Fruit fly (Drosophila melanogaster): ENCODE results near the gene Mhcl.

The Mhcl gene

DNA sequence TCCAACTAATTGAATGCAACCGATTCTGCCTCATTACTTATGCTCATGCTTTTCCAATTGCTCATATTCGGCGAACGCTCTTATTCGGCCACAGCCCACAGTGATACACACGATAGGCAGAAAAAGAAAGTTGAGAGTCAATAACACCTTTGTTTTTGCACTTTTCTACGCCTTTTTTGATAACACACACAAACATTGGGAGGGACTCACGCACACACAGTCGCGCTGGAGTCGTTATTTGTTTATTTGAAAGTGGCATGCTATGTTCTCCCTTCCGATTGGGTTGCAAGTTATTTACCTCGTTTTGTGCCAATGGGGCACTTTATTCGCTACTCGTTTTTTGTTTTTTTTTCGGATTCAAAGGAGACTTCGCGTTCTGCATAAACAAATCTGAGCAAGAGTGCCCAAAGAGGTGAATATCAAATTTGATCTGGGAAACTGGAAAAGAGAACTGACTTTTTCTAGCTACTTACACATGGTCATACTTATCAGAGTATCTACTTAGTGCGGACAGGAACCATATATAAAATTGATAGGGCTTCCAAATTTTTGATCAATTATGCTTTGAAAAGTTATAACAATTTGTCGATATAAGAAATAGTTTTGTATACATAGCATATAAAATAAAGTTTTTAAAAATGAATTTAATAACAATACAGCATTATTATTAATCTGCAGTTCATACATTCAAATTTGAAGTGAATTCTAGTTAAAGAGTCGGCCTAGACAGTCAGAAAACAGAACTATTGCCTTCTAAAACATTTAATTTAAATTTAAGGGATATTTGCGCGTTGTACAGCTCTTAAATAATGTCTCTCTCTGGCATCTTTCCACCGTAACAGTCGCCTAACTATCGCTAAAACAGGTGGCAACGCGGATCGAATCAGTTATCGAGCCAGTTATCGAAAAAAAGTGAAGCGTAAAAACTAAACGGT, at the start of gene Mhcl, which contains the start of gene Akt (continued):
- TF ChIP-seq nmo (GFP tag; optimal IDR thresholded peaks at IDR 0.05) (peak; percentile 55), CG2120 (GFP tag; optimal IDR thresholded peaks at IDR 0.05) (peak; percentile 41), Bteb2 (GFP tag; optimal IDR thresholded peaks at IDR 0.05) (no peak), slbo (GFP tag; IDR thresholded peaks at IDR 0.05) (peak; percentile 56), CG17361 (GFP tag; IDR thresholded peaks at IDR 0.05) (peak; percentile 46; the same call in 2 of the 3 replicates), Abd-B (GFP tag; optimal IDR thresholded peaks at IDR 0.05) (peak; percentile 47), pita (GFP tag; optimal IDR thresholded peaks at IDR 0.05) (peak; percentile 62), CG15514 (GFP tag; optimal IDR thresholded peaks at IDR 0.05) (peak; percentile 98), CG4424 (GFP tag; optimal IDR thresholded peaks at IDR 0.05) (peak; percentile 38), ewg (GFP tag; optimal IDR thresholded peaks at IDR 0.05) (no peak), CG31388 (GFP tag; optimal IDR thresholded peaks at IDR 0.05) (no peak), Lhr (GFP tag; optimal IDR thresholded peaks at IDR 0.05) (peak; percentile 65), insv (GFP tag; optimal IDR thresholded peaks at IDR 0.05) (peak in 1 of 2 experiments; percentile 55), zfh2 (GFP tag; optimal IDR thresholded peaks at IDR 0.05) (peak; percentile 28), CG15696 (tag; optimal IDR thresholded peaks at IDR 0.05) (peak; percentile 29), Six4 (GFP tag; optimal IDR thresholded peaks at IDR 0.05) (peak; percentile 32), CG3281 (GFP tag; optimal IDR thresholded peaks at IDR 0.05) (peak; percentile 1), gce (GFP tag; IDR thresholded peaks at IDR 0.05) (no peak), croc (GFP tag; conservative IDR thresholded peaks at IDR 0.05) (no peak), CG11560 (tag; IDR thresholded peaks at IDR 0.05) (no peak), CG8281 (tag; optimal IDR thresholded peaks at IDR 0.05) (no peak), CG11093 (GFP tag; IDR thresholded peaks at IDR 0.05) (0 out of 3 replicates have a peak, but pooled peaks have one; percentile 40), Ets97D (GFP tag; optimal IDR thresholded peaks at IDR 0.05) (peak; percentile 34), Dp (GFP tag; optimal IDR thresholded peaks at IDR 0.05) (peak; percentile 53), fd64A (GFP tag; optimal IDR thresholded peaks at IDR 0.05) (peak; percentile 9), Optix (GFP tag; IDR thresholded peaks at IDR 0.05) (no peak), CG34422 (GFP tag; IDR thresholded peaks at IDR 0.05) (peak; percentile 59; the same call in 2 of the 3 replicates), CG14965 (GFP tag; optimal IDR thresholded peaks at IDR 0.05; ENCODE audit: borderline replicate concordance) (no peak), CG9727 (GFP tag; optimal IDR thresholded peaks at IDR 0.05) (peak; percentile 3), Hr51 (GFP tag; optimal IDR thresholded peaks at IDR 0.05) (no peak), CG13287 (GFP tag; IDR thresholded peaks at IDR 0.05; ENCODE audit: partially characterized antibody) (peak; percentile 52), CG17186 (GFP tag; optimal IDR thresholded peaks at IDR 0.05) (peak; percentile 50), unpg (GFP tag; optimal IDR thresholded peaks at IDR 0.05) (no peak), trem (tag; optimal IDR thresholded peaks at IDR 0.05) (peak; percentile 77), Atf3 (GFP tag; optimal IDR thresholded peaks at IDR 0.05) (no peak), CG2116 (GFP tag; optimal IDR thresholded peaks at IDR 0.05) (peak; percentile 74), CG12769 (tag; optimal IDR thresholded peaks at IDR 0.05) (no peak), CG6813 (GFP tag; optimal IDR thresholded peaks at IDR 0.05) (no peak), Gug (GFP tag; IDR thresholded peaks at IDR 0.05) (0 out of 4 replicates have a peak, but pooled peaks have one; percentile 19), CG34224 (GFP tag; IDR thresholded peaks at IDR 0.05; ENCODE audit: partially characterized antibody) (0 out of 3 replicates have a peak, but pooled peaks have one; percentile 13), CG7963 (GFP tag; IDR thresholded peaks at IDR 0.05; ENCODE audit: partially characterized antibody) (peak; percentile 57; the same call in 1 of the 3 replicates), Hr3 (GFP tag; optimal IDR thresholded peaks at IDR 0.05) (peak; percentile 4), Awh (GFP tag; IDR thresholded peaks at IDR 0.05) (no peak), ems (GFP tag; optimal IDR thresholded peaks at IDR 0.05) (peak; percentile 19), CG1792 (GFP tag; optimal IDR thresholded peaks at IDR 0.05) (no peak), CG8478 (optimal IDR thresholded peaks at IDR 0.05) (peak; percentile 23), CG16813 (GFP tag; IDR thresholded peaks at IDR 0.05; ENCODE audit: partially characterized antibody) (peak; percentile 67)
